Fruit fly (Drosophila melanogaster): ENCODE measurements around the gene emb.

DNA sequence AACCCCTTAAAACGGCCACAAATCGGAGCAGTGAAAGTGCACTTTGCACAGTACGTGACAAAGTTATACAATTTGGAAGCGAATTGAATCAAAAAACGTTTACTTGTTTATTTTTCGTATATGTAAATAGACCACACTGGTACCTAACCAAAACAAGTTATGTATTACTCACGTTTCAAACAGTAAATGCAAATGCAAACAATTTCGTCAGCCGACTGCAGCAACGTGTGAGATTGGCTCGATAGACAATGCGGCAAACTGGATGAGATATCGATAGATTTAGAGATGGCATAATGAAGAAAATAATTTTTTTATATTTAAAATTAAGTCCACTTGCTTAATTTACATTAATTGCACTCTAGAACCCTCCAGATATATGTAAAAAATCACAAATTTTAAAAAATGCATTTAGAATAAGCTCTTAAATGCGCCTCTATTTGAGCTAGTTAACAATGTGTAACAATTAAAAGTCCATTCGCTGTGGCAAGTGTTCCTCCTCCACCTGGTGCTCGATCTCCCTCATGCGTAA lies 21.8 kb upstream of the emb start, which contains the start of gene AlaRS:
- TF ChIP-seq CG8478 (optimal IDR thresholded peaks at IDR 0.05) = no peak
- no peak for TF ChIP-seq EcR (GFP tag; optimal IDR thresholded peaks at IDR 0.05)
- TF ChIP-seq usp (GFP tag; optimal IDR thresholded peaks at IDR 0.05) = no peak
- no peak for TF ChIP-seq Dll (optimal IDR thresholded peaks at IDR 0.05)
- TF ChIP-seq psq (optimal IDR thresholded peaks at IDR 0.05) = no peak

Data from whole organism.